Fruit fly (Drosophila melanogaster) whole organism, embryonic: Measurements from ENCODE around the gene CG33293.
A peak's percentile ranks its signal among the peaks of the same experiment; 100 is the strongest.

Experiments
- B-H1 ChIP-seq: fragments of 200-800 bp; sonication (Bioruptor generic); IDR thresholded peaks from 3 replicates; pipeline ENCODE4 v1.3.6; 2022; ENCODE audit warnings: missing biosample characterization, missing genetic modification characterization
- CG10431 ChIP-seq: fragments of 200-800 bp; sonication (Bioruptor generic); optimal IDR thresholded peaks from 3 replicates; lab custom pipeline; 2018; ENCODE audit warnings: missing biosample characterization, mild to moderate bottlenecking, missing genetic modification characterization
- CG10979 ChIP-seq: fragments of 200-800 bp; sonication (Bioruptor generic); optimal IDR thresholded peaks from 2 replicates; lab custom pipeline; 2018; ENCODE audit warnings: missing biosample characterization, mild to moderate bottlenecking, missing genetic modification characterization, moderate library complexity
- CG11560 ChIP-seq: fragments of 200-800 bp; sonication (Bioruptor generic); IDR thresholded peaks from 3 replicates; pipeline ENCODE4 v1.3.6; 2022; ENCODE audit warnings: missing biosample characterization, missing genetic modification characterization
- CG1233 ChIP-seq: fragments of 200-800 bp; sonication (Bioruptor generic); optimal IDR thresholded peaks from 4 replicates; lab custom pipeline; 2018; ENCODE audit warnings: missing biosample characterization, mild to moderate bottlenecking, missing genetic modification characterization
- CG13123 ChIP-seq: fragments of 200-800 bp; sonication (Bioruptor generic); optimal IDR thresholded peaks from 2 replicates; lab custom pipeline; 2016; ENCODE audit warnings: missing biosample characterization, missing genetic modification characterization
- CG14441 ChIP-seq: fragments of 200-800 bp; sonication (Bioruptor generic); IDR thresholded peaks from 2 replicates; pipeline ENCODE4 v1.3.6; 2022; ENCODE audit warnings: missing biosample characterization, missing genetic modification characterization
- CG1602 ChIP-seq: fragments of 200-800 bp; sonication (Bioruptor generic); optimal IDR thresholded peaks from 3 replicates; lab custom pipeline; 2016; ENCODE audit warnings: missing biosample characterization, missing genetic modification characterization
- CG1603 ChIP-seq: fragments of 200-800 bp; sonication (Bioruptor generic); optimal IDR thresholded peaks from 2 replicates; lab custom pipeline; 2019; ENCODE audit warnings: missing biosample characterization, mild to moderate bottlenecking, missing genetic modification characterization, moderate library complexity
- CG16779 ChIP-seq: fragments of 200-800 bp; sonication (Bioruptor generic); IDR thresholded peaks from 2 replicates; pipeline ENCODE4 v1.3.6; 2022; ENCODE audit warnings: missing biosample characterization, missing genetic modification characterization
- CG17361 ChIP-seq: fragments of 200-800 bp; sonication (Bioruptor generic); IDR thresholded peaks from 3 replicates; pipeline ENCODE4 v1.3.6; 2022; ENCODE audit warnings: missing biosample characterization, missing genetic modification characterization
- CG18619 ChIP-seq: fragments of 200-800 bp; sonication (Bioruptor generic); optimal IDR thresholded peaks from 3 replicates; lab custom pipeline; 2017; ENCODE audit warnings: missing biosample characterization, mild to moderate bottlenecking, missing genetic modification characterization
- CG2116 ChIP-seq: fragments of 200-800 bp; sonication (Bioruptor generic); optimal IDR thresholded peaks from 3 replicates; lab custom pipeline; 2018; ENCODE audit warnings: missing biosample characterization, mild to moderate bottlenecking, missing genetic modification characterization
- CG2889 ChIP-seq: fragments of 200-800 bp; sonication (Bioruptor generic); IDR thresholded peaks from 3 replicates; pipeline ENCODE4 v1.3.6; 2022; ENCODE audit warnings: missing biosample characterization, missing genetic modification characterization
- CG30020 ChIP-seq: fragments of 200-800 bp; optimal IDR thresholded peaks from 2 replicates; lab custom pipeline; 2019; ENCODE audit warnings: missing biosample characterization, mild to moderate bottlenecking, missing genetic modification characterization, moderate library complexity
- CG31441 ChIP-seq: fragments of 200-800 bp; sonication (Bioruptor generic); IDR thresholded peaks from 2 replicates; pipeline ENCODE4 v1.3.6; 2022; ENCODE audit warnings: missing biosample characterization, missing genetic modification characterization
- CG3163 ChIP-seq: fragments of 200-800 bp; sonication (Bioruptor generic); optimal IDR thresholded peaks from 3 replicates; lab custom pipeline; 2016; ENCODE audit warnings: missing biosample characterization, missing genetic modification characterization
- CG32772 ChIP-seq: fragments of 200-800 bp; sonication (Bioruptor generic); IDR thresholded peaks from 2 replicates; pipeline ENCODE4 v1.3.6; 2022; ENCODE audit warnings: missing biosample characterization, missing genetic modification characterization
- CG3407 ChIP-seq: fragments of 200-800 bp; sonication (Bioruptor generic); optimal IDR thresholded peaks from 2 replicates; lab custom pipeline; 2018; ENCODE audit warnings: missing biosample characterization, mild to moderate bottlenecking, missing genetic modification characterization
- CG5180 ChIP-seq: fragments of 200-800 bp; sonication (Bioruptor generic); optimal IDR thresholded peaks from 3 replicates; lab custom pipeline; 2017; ENCODE audit warnings: missing biosample characterization, missing genetic modification characterization, mild to moderate bottlenecking, moderate library complexity, missing genetic modification reagents
- CG6175 ChIP-seq: fragments of 200-800 bp; sonication (Bioruptor generic); IDR thresholded peaks from 3 replicates; pipeline ENCODE4 v1.3.6; 2022; ENCODE audit warnings: missing biosample characterization, missing genetic modification characterization
- CG6765 ChIP-seq: fragments of 200-800 bp; sonication (Bioruptor generic); optimal IDR thresholded peaks from 3 replicates; lab custom pipeline; 2017; ENCODE audit warnings: missing biosample characterization, mild to moderate bottlenecking, missing genetic modification characterization
- CG8359 ChIP-seq: fragments of 200-800 bp; sonication (Bioruptor generic); optimal IDR thresholded peaks from 2 replicates; lab custom pipeline; 2017; ENCODE audit warnings: missing biosample characterization, mild to moderate bottlenecking, missing genetic modification characterization, borderline replicate concordance
- CG8765 ChIP-seq: fragments of 200-800 bp; sonication (Bioruptor generic); IDR thresholded peaks from 2 replicates; pipeline ENCODE4 v1.3.6; 2022; ENCODE audit warnings: missing biosample characterization, missing genetic modification characterization
- CHES-1-like ChIP-seq: fragments of 200-800 bp; sonication (Bioruptor generic); optimal IDR thresholded peaks from 2 replicates; lab custom pipeline; 2016; ENCODE audit warnings: missing biosample characterization, missing genetic modification characterization
- CTCF ChIP-seq: fragments of 200-800 bp; sonication (Bioruptor generic); optimal IDR thresholded peaks from 2 replicates; lab custom pipeline; 2017; ENCODE audit warnings: missing biosample characterization, mild to moderate bottlenecking, missing genetic modification characterization, moderate library complexity
- Doc3 ChIP-seq: fragments of 200-800 bp; sonication (Bioruptor generic); IDR thresholded peaks from 3 replicates; pipeline ENCODE4 v1.3.6; 2022; ENCODE audit warnings: missing biosample characterization, missing genetic modification characterization; ENCODE audit not compliant: partially characterized antibody
- Eip74EF ChIP-seq, 2 experiments: fragments of 200-800 bp in 1 of 2; fragments of >200 bp in 1 of 2; sonication (Bioruptor generic) in 1 of 2; optimal IDR thresholded peaks; 2 replicates each; lab custom pipeline; 2017 to 2019; ENCODE audit warnings: missing biosample characterization in 2 of 2, missing genetic modification characterization in 2 of 2, mild to moderate bottlenecking in 1 of 2, moderate library complexity in 1 of 2
- Gsc ChIP-seq: fragments of 200-800 bp; sonication (Bioruptor generic); IDR thresholded peaks from 2 replicates; pipeline ENCODE4 v1.3.6; 2022; ENCODE audit warnings: missing biosample characterization, missing genetic modification characterization
- Hr51 ChIP-seq, 2 experiments: fragments of 200-800 bp; sonication (Bioruptor generic); optimal IDR thresholded peaks; 2 replicates in 1 of 2; 3 replicates in 1 of 2; lab custom pipeline; 2016 to 2018; ENCODE audit warnings: missing biosample characterization in 2 of 2, missing genetic modification characterization in 2 of 2, mild to moderate bottlenecking in 1 of 2, moderate library complexity in 1 of 2
- Kr ChIP-seq: fragments of 200-800 bp; sonication (Bioruptor generic); optimal IDR thresholded peaks from 2 replicates; lab custom pipeline; 2017; ENCODE audit warnings: missing biosample characterization, mild to moderate bottlenecking, missing genetic modification characterization
- Lim3 ChIP-seq: fragments of 200-800 bp; sonication (Bioruptor generic); IDR thresholded peaks from 2 replicates; pipeline ENCODE4 v1.3.6; 2022; ENCODE audit warnings: missing biosample characterization, missing genetic modification characterization
- NC2β ChIP-seq: fragments of 200-800 bp; sonication (Bioruptor generic); optimal IDR thresholded peaks from 2 replicates; lab custom pipeline; 2016; ENCODE audit warnings: missing biosample characterization, missing genetic modification characterization
- NK7.1 ChIP-seq: fragments of 200-800 bp; sonication (Bioruptor generic); optimal IDR thresholded peaks from 3 replicates; lab custom pipeline; 2016; ENCODE audit warnings: missing biosample characterization, missing genetic modification characterization
- NfI ChIP-seq: fragments of 200-800 bp; sonication (Bioruptor generic); optimal IDR thresholded peaks from 3 replicates; lab custom pipeline; 2018; ENCODE audit warnings: missing biosample characterization, mild to moderate bottlenecking, missing genetic modification characterization, moderate library complexity
- Pdp1 ChIP-seq, 2 experiments: fragments of 200-800 bp; sonication (Bioruptor generic); optimal IDR thresholded peaks; 3 replicates each; lab custom pipeline; 2016; ENCODE audit warnings: missing biosample characterization in 2 of 2, missing genetic modification characterization in 2 of 2, mild to moderate bottlenecking in 1 of 2, moderate library complexity in 1 of 2
- Side ChIP-seq: fragments of 200-800 bp; sonication (Bioruptor generic); optimal IDR thresholded peaks from 2 replicates; lab custom pipeline; 2016; ENCODE audit warnings: missing biosample characterization, missing genetic modification characterization
- ab ChIP-seq: fragments of 200-800 bp; sonication (Bioruptor generic); optimal IDR thresholded peaks from 2 replicates; lab custom pipeline; 2016; ENCODE audit warnings: missing biosample characterization, missing genetic modification characterization
- bbx ChIP-seq: fragments of 200-800 bp; sonication (Bioruptor generic); IDR thresholded peaks from 2 replicates; pipeline ENCODE4 v1.3.6; 2022; ENCODE audit warnings: missing biosample characterization, missing genetic modification characterization; ENCODE audit not compliant: partially characterized antibody
- cad ChIP-seq: fragments of >200 bp; optimal IDR thresholded peaks from 2 replicates; lab custom pipeline; 2017; ENCODE audit warnings: missing biosample characterization, missing genetic modification characterization
- dan ChIP-seq: fragments of 200-800 bp; sonication (Bioruptor generic); IDR thresholded peaks from 2 replicates; pipeline ENCODE4 v1.3.6; 2022; ENCODE audit warnings: missing biosample characterization, missing genetic modification characterization
- dmrt99B ChIP-seq: fragments of 200-800 bp; sonication (Bioruptor generic); optimal IDR thresholded peaks from 2 replicates; lab custom pipeline; 2018; ENCODE audit warnings: missing biosample characterization, mild to moderate bottlenecking, missing genetic modification characterization, moderate library complexity
- emc ChIP-seq: fragments of 200-800 bp; sonication (Bioruptor generic); optimal IDR thresholded peaks from 2 replicates; lab custom pipeline; 2016; ENCODE audit warnings: missing biosample characterization, missing genetic modification characterization
- fru ChIP-seq: fragments of >200 bp; optimal IDR thresholded peaks from 2 replicates; lab custom pipeline; 2017
- gro ChIP-seq: fragments of 200-800 bp; sonication (Bioruptor generic); optimal IDR thresholded peaks from 2 replicates; lab custom pipeline; 2016; ENCODE audit warnings: missing biosample characterization, missing genetic modification characterization
- ind ChIP-seq: fragments of 200-800 bp; sonication (Bioruptor generic); optimal IDR thresholded peaks from 3 replicates; lab custom pipeline; 2016; ENCODE audit warnings: missing biosample characterization, missing genetic modification characterization
- jigr1 ChIP-seq: fragments of 200-800 bp; sonication (Bioruptor generic); IDR thresholded peaks from 3 replicates; pipeline ENCODE4 v1.3.6; 2022; ENCODE audit warnings: missing biosample characterization, missing genetic modification characterization
- pros ChIP-seq: fragments of 200-800 bp; sonication (Bioruptor generic); optimal IDR thresholded peaks from 3 replicates; lab custom pipeline; 2019; ENCODE audit warnings: missing biosample characterization, mild to moderate bottlenecking, missing genetic modification characterization, moderate library complexity
- salm ChIP-seq: fragments of 200-800 bp; sonication (Bioruptor generic); optimal IDR thresholded peaks from 2 replicates; lab custom pipeline; 2018; ENCODE audit warnings: missing biosample characterization, mild to moderate bottlenecking, missing genetic modification characterization
- sens-2 ChIP-seq: fragments of 200-800 bp; sonication (Bioruptor generic); IDR thresholded peaks from 2 replicates; pipeline ENCODE4 v1.3.6; 2022; ENCODE audit warnings: missing biosample characterization, missing genetic modification characterization
- wor ChIP-seq: fragments of 200-800 bp; sonication (Bioruptor generic); IDR thresholded peaks from 2 replicates; pipeline ENCODE4 v1.3.6; 2022; ENCODE audit warnings: missing biosample characterization, missing genetic modification characterization
- zen2 ChIP-seq: fragments of 200-800 bp; sonication (Bioruptor generic); IDR thresholded peaks from 3 replicates; pipeline ENCODE4 v1.3.6; 2022; ENCODE audit warnings: missing biosample characterization, missing genetic modification characterization; ENCODE audit not compliant: partially characterized antibody

Gene CG33293

dm6 chr3R:5250530-5251242 lies 10.2 kb upstream of the CG33293 start (continued):
- TF ChIP-seq wor (GFP tag; lab: Robert Waterston, UW) (no peak), CG18619 (no peak), CG6765 (no peak), ind (peak; percentile 28), CG3407 (GFP tag; lab: Kevin White, UChicago) (no peak), B-H1 (GFP tag; lab: Robert Waterston, UW) (no peak), emc (GFP tag; lab: Kevin White, UChicago) (no peak), CG30020 (tag; lab: Kevin White, UChicago) (no peak), NC2β (no peak), dmrt99B (peak; percentile 9), Eip74EF (GFP tag; optimal IDR thresholded peaks at IDR 0.05; lab: Kevin White, UChicago) (no peak), CG17361 (GFP tag; lab: Robert Waterston, UW) (no peak), CG2116 (GFP tag; lab: Kevin White, UChicago) (no peak), CG14441 (no peak), Lim3 (GFP tag; lab: Robert Waterston, UW) (no peak), CG11560 (no peak), CG1602 (GFP tag; lab: Kevin White, UChicago) (no peak), salm (tag; lab: Kevin White, UChicago) (no peak), CTCF (GFP tag; lab: Kevin White, UChicago) (no peak), Gsc (no peak), CG2889 (GFP tag; lab: Robert Waterston, UW) (no peak), CG3163 (GFP tag; lab: Kevin White, UChicago) (no peak), cad (GFP tag; lab: Kevin White, UChicago) (no peak), jigr1 (no peak), Side (GFP tag; lab: Kevin White, UChicago) (peak; percentile 30), zen2 (GFP tag; lab: Robert Waterston, UW) (no peak), Hr51 (GFP tag; optimal IDR thresholded peaks at IDR 0.05; lab: Kevin White, UChicago) (no peak), gro (GFP tag; lab: Kevin White, UChicago) (no peak), CG6175 (GFP tag; lab: Robert Waterston, UW) (no peak), Kr (GFP tag; lab: Kevin White, UChicago) (no peak), CG31441 (GFP tag; lab: Robert Waterston, UW) (no peak), CG32772 (no peak), CG10431 (GFP tag; lab: Kevin White, UChicago) (no peak), CG16779 (GFP tag; lab: Robert Waterston, UW) (no peak), CG13123 (no peak), dan (GFP tag; lab: Robert Waterston, UW) (no peak), Doc3 (GFP tag; lab: Robert Waterston, UW) (no peak), pros (GFP tag; lab: Kevin White, UChicago) (no peak), CG8765 (GFP tag; lab: Robert Waterston, UW) (no peak), CHES-1-like (GFP tag; lab: Kevin White, UChicago) (no peak), sens-2 (GFP tag; lab: Robert Waterston, UW) (no peak), CG8359 (GFP tag; lab: Kevin White, UChicago) (no peak), NfI (GFP tag; lab: Kevin White, UChicago) (no peak), CG10979 (no peak), bbx (GFP tag; lab: Robert Waterston, UW) (no peak), NK7.1 (GFP tag; lab: Kevin White, UChicago) (no peak), ab (GFP tag; lab: Kevin White, UChicago) (no peak), CG1233 (GFP tag; lab: Kevin White, UChicago) (no peak), CG5180 (GFP tag; lab: Kevin White, UChicago) (no peak), Pdp1 (GFP tag; optimal IDR thresholded peaks at IDR 0.05; lab: Kevin White, UChicago) (no peak), fru (lab: Kevin White, UChicago) (no peak), CG1603 (tag; lab: Kevin White, UChicago) (peak; percentile 16)
